Worm (Caenorhabditis elegans) whole organism, L2 larva: Measurements from ENCODE around the gene C16D2.1.

Experiments
- F13H6.1 ChIP-seq: sonication (generic microtip); optimal IDR thresholded peaks from 2 replicates; lab custom pipeline; 2016; ENCODE audit warnings: missing genetic modification characterization, missing compliant biosample characterization
- ZK546.5 ChIP-seq: sonication (generic microtip); optimal IDR thresholded peaks from 2 replicates; lab custom pipeline; 2017; ENCODE audit warnings: missing biosample characterization, missing genetic modification characterization
- alr-1 ChIP-seq: fragments of 150-350 bp; optimal IDR thresholded peaks from 2 replicates; lab custom pipeline; 2014; ENCODE audit warnings: missing biosample characterization, missing genetic modification characterization
- aly-2 ChIP-seq: fragments of 150-350 bp; optimal IDR thresholded peaks from 2 replicates; lab custom pipeline; 2014; ENCODE audit warnings: missing biosample characterization, missing genetic modification characterization
- ama-1 ChIP-seq: fragments of 150-350 bp; optimal IDR thresholded peaks from 2 replicates; lab custom pipeline; 2018; ENCODE audit warnings: inconsistent platforms
- blmp-1 ChIP-seq: sonication (generic microtip); optimal IDR thresholded peaks from 2 replicates; lab custom pipeline; 2017; ENCODE audit warnings: missing genetic modification characterization, mild to moderate bottlenecking, missing compliant biosample characterization, antibody characterized with exemption, moderate library complexity; ENCODE audit not compliant: insufficient read depth
- ceh-82 ChIP-seq: fragments of 150-350 bp; optimal IDR thresholded peaks from 2 replicates; lab custom pipeline; 2014; ENCODE audit warnings: missing biosample characterization, missing genetic modification characterization
- crh-2 ChIP-seq: sonication (generic microtip); optimal IDR thresholded peaks from 2 replicates; lab custom pipeline; 2017; ENCODE audit warnings: missing biosample characterization, missing genetic modification characterization
- dmd-4 ChIP-seq: sonication (generic microtip); optimal IDR thresholded peaks from 2 replicates; lab custom pipeline; 2017; ENCODE audit warnings: missing biosample characterization, missing genetic modification characterization
- egl-27 ChIP-seq: sonication (generic microtip); optimal IDR thresholded peaks from 3 replicates; lab custom pipeline; 2017; ENCODE audit warnings: missing biosample characterization, missing genetic modification reagents, missing genetic modification characterization
- elt-1 ChIP-seq: fragments of 150-350 bp; optimal IDR thresholded peaks from 2 replicates; lab custom pipeline; 2014; ENCODE audit warnings: missing biosample characterization, missing genetic modification characterization
- elt-3 ChIP-seq: sonication (generic microtip); optimal IDR thresholded peaks from 2 replicates; lab custom pipeline; 2017; ENCODE audit warnings: missing biosample characterization, missing genetic modification characterization
- fos-1 ChIP-seq: fragments of 150-350 bp; optimal IDR thresholded peaks from 2 replicates; lab custom pipeline; 2014; ENCODE audit warnings: missing biosample characterization, missing genetic modification characterization
- gmeb-1 ChIP-seq: fragments of 150-350 bp; optimal IDR thresholded peaks from 2 replicates; lab custom pipeline; 2014; ENCODE audit warnings: missing biosample characterization, missing genetic modification characterization
- lin-11 ChIP-seq: fragments of 150-350 bp; sonication (generic microtip); optimal IDR thresholded peaks from 2 replicates; lab custom pipeline; 2014; ENCODE audit warnings: missing biosample characterization, missing genetic modification characterization, inconsistent platforms, mixed read lengths
- lin-39 ChIP-seq: fragments of 150-350 bp; optimal IDR thresholded peaks from 2 replicates; lab custom pipeline; 2014; ENCODE audit warnings: missing biosample characterization, missing genetic modification reagents, missing genetic modification characterization
- lsy-2 ChIP-seq, 2 experiments: fragments of 150-350 bp in 1 of 2; sonication (generic microtip) in 1 of 2; optimal IDR thresholded peaks; 2 replicates each; lab custom pipeline; 2014 to 2017; ENCODE audit warnings: missing biosample characterization in 2 of 2, missing genetic modification characterization in 2 of 2
- mab-5 ChIP-seq: fragments of 150-350 bp; optimal IDR thresholded peaks from 2 replicates; lab custom pipeline; 2014; ENCODE audit warnings: missing biosample characterization, missing genetic modification characterization
- mbf-1 ChIP-seq: sonication (generic microtip); optimal IDR thresholded peaks from 2 replicates; lab custom pipeline; 2017; ENCODE audit warnings: missing biosample characterization, missing genetic modification characterization
- mdl-1 ChIP-seq, 2 experiments: fragments of 150-350 bp in 1 of 2; sonication (generic microtip) in 1 of 2; optimal IDR thresholded peaks; 2 replicates each; lab custom pipeline; 2017; ENCODE audit warnings: missing biosample characterization in 2 of 2, missing genetic modification characterization in 2 of 2
- nhr-10 ChIP-seq: sonication (generic microtip); optimal IDR thresholded peaks from 2 replicates; lab custom pipeline; 2017; ENCODE audit warnings: missing biosample characterization, missing genetic modification characterization
- nhr-11 ChIP-seq: fragments of 150-350 bp; optimal IDR thresholded peaks from 2 replicates; lab custom pipeline; 2014; ENCODE audit warnings: missing biosample characterization, missing genetic modification characterization
- nhr-129 ChIP-seq: fragments of 150-350 bp; optimal IDR thresholded peaks from 2 replicates; lab custom pipeline; 2014; ENCODE audit warnings: missing biosample characterization, missing genetic modification characterization
- nhr-21 ChIP-seq: fragments of 150-350 bp; optimal IDR thresholded peaks from 2 replicates; lab custom pipeline; 2014; ENCODE audit warnings: missing biosample characterization, missing genetic modification characterization
- nhr-23 ChIP-seq: fragments of 150-350 bp; optimal IDR thresholded peaks from 2 replicates; lab custom pipeline; 2014; ENCODE audit warnings: missing biosample characterization, missing genetic modification reagents, missing genetic modification characterization
- nhr-237 ChIP-seq: fragments of 150-350 bp; optimal IDR thresholded peaks from 2 replicates; lab custom pipeline; 2014; ENCODE audit warnings: missing biosample characterization, missing genetic modification characterization
- nhr-6 ChIP-seq: fragments of 150-350 bp; optimal IDR thresholded peaks from 2 replicates; lab custom pipeline; 2014; ENCODE audit warnings: missing biosample characterization, missing genetic modification characterization
- nhr-77 ChIP-seq: fragments of 150-350 bp; optimal IDR thresholded peaks from 2 replicates; lab custom pipeline; 2014; ENCODE audit warnings: missing biosample characterization, missing genetic modification characterization
- peb-1 ChIP-seq: fragments of 150-350 bp; optimal IDR thresholded peaks from 2 replicates; lab custom pipeline; 2014; ENCODE audit warnings: missing biosample characterization, missing genetic modification characterization
- sem-4 ChIP-seq: fragments of 150-350 bp; optimal IDR thresholded peaks from 2 replicates; lab custom pipeline; 2014; ENCODE audit warnings: missing biosample characterization, missing genetic modification reagents, missing genetic modification characterization
- skn-1 ChIP-seq: sonication (generic microtip); optimal IDR thresholded peaks from 2 replicates; lab custom pipeline; 2017; ENCODE audit warnings: missing biosample characterization, missing genetic modification characterization
- sma-3 ChIP-seq: sonication (generic microtip); optimal IDR thresholded peaks from 2 replicates; lab custom pipeline; 2016; ENCODE audit warnings: missing genetic modification reagents, missing genetic modification characterization, missing compliant biosample characterization
- sma-9 ChIP-seq, 2 experiments: fragments of 150-350 bp in 1 of 2; sonication (generic microtip) in 1 of 2; optimal IDR thresholded peaks; 2 replicates each; lab custom pipeline; 2014 to 2016; ENCODE audit warnings: missing genetic modification characterization in 2 of 2, mild to moderate bottlenecking in 1 of 2, missing biosample characterization in 1 of 2, missing compliant biosample characterization in 1 of 2, missing genetic modification reagents in 1 of 2, moderate library complexity in 1 of 2
- snpc-4 ChIP-seq: fragments of 150-350 bp; optimal IDR thresholded peaks from 2 replicates; lab custom pipeline; 2014; ENCODE audit warnings: missing biosample characterization, missing genetic modification characterization
- unc-39 ChIP-seq: fragments of 150-350 bp; optimal IDR thresholded peaks from 2 replicates; lab custom pipeline; 2014; ENCODE audit warnings: missing biosample characterization, missing genetic modification characterization
- unc-55 ChIP-seq: fragments of 150-350 bp; sonication (generic microtip); optimal IDR thresholded peaks from 3 replicates; lab custom pipeline; 2014; ENCODE audit warnings: missing biosample characterization, missing genetic modification reagents, missing genetic modification characterization
- unc-62 ChIP-seq: fragments of 150-350 bp; optimal IDR thresholded peaks from 2 replicates; lab custom pipeline; 2014; ENCODE audit warnings: missing biosample characterization, missing genetic modification reagents, missing genetic modification characterization
- zag-1 ChIP-seq: fragments of 150-350 bp; optimal IDR thresholded peaks from 2 replicates; lab custom pipeline; 2014; ENCODE audit warnings: missing biosample characterization, missing genetic modification characterization
- ztf-11 ChIP-seq: sonication (generic microtip); optimal IDR thresholded peaks from 2 replicates; lab custom pipeline; 2017; ENCODE audit warnings: missing biosample characterization, missing genetic modification characterization

Gene C16D2.1

DNA sequence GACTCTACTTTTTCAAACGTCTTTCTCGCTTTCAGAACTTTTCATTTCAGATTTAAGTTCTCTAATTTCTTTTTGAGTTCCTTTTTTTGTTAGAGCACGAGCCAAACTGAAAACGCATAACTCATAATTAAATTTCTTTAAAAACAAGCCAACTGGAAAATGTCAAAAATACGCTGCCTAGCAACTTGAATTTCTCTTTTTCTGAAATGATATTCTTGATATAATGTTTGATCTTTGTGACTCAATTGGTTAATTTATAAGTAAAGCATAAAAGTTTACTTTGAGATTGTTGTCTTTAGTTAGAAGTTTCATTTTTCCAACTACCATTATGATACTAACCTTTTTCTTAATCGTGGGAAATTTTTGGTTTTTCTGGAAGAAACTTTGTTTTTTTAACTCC lies 9.6 kb downstream of the C16D2.1 start:
- TF ChIP-seq fos-1 (tag; lab: Kevin White, UChicago) (no peak), ztf-11 (tag; lab: Kevin White, UChicago) (no peak), lin-11 (tag; lab: Kevin White, UChicago) (no peak), nhr-237 (no peak), nhr-77 (tag; lab: Kevin White, UChicago) (no peak), mdl-1 (tag; optimal IDR thresholded peaks at IDR 0.05; lab: Kevin White, UChicago) (no peak), nhr-6 (tag; lab: Kevin White, UChicago) (no peak), alr-1 (no peak), nhr-21 (tag; lab: Kevin White, UChicago) (no peak), crh-2 (tag; lab: Kevin White, UChicago) (no peak), elt-3 (no peak), sem-4 (tag; lab: Kevin White, UChicago) (no peak), skn-1 (no peak), aly-2 (no peak), nhr-10 (tag; lab: Kevin White, UChicago) (no peak), unc-55 (GFP tag; lab: Kevin White, UChicago) (no peak), elt-1 (tag; lab: Kevin White, UChicago) (no peak), unc-39 (no peak)
- TF ChIP-seq, all 48 proteins: peak for 0

DNA sequence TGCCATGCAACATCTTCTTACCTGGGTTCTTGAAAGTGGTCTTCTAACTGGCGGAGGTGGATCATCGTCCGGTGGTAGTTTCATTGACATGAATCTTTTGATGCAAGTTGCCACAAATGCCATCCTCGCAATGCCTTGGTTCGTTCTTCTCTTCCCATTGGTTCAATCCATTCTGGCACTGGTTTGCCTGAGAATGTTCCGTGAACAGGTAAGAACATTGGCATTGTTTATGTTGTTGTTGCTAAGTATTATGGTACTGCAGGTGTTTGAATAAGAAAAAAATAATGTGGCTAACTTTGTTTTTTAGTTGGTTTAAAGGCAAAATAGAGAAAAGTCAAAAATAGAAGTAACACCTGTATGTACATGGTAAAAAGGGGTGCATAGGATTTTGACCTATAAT lies 12.3 kb downstream of the C16D2.1 start:
- no peak for TF ChIP-seq skn-1
- no peak for TF ChIP-seq ceh-82 (tag; lab: Kevin White, UChicago)
- no peak for TF ChIP-seq peb-1 (tag; lab: Kevin White, UChicago)
- no peak for TF ChIP-seq unc-55 (GFP tag; lab: Kevin White, UChicago)
- no peak for TF ChIP-seq mbf-1
- no peak for TF ChIP-seq F13H6.1 (tag; lab: Kevin White, UChicago)
- TF ChIP-seq nhr-23 (tag; lab: Kevin White, UChicago), result no peak
- TF ChIP-seq ztf-11 (tag; lab: Kevin White, UChicago), result no peak
- no peak for TF ChIP-seq lin-39 (tag; lab: Kevin White, UChicago)
- TF ChIP-seq sma-3 (GFP tag; lab: Kevin White, UChicago), result no peak
- no peak for TF ChIP-seq unc-62 (GFP tag; lab: Kevin White, UChicago)
- TF ChIP-seq ama-1 (lab: Kevin White, UChicago), result no peak
- no peak for TF ChIP-seq lin-11 (tag; lab: Kevin White, UChicago)
- no peak for TF ChIP-seq nhr-10 (tag; lab: Kevin White, UChicago)
- no peak for TF ChIP-seq gmeb-1 (tag; lab: Kevin White, UChicago)
- TF ChIP-seq mdl-1 (tag; optimal IDR thresholded peaks at IDR 0.05; lab: Kevin White, UChicago), result no peak
- TF ChIP-seq lsy-2 (tag; optimal IDR thresholded peaks at IDR 0.05; lab: Kevin White, UChicago), result no peak
- TF ChIP-seq aly-2, result no peak
- no peak for TF ChIP-seq blmp-1 (tag; lab: Kevin White, UChicago)

ce11 chrII:9144366-9144765 lies 12.9 kb downstream of the C16D2.1 start:
- TF ChIP-seq snpc-4 (tag; lab: Kevin White, UChicago) (no peak), sma-3 (GFP tag; lab: Kevin White, UChicago) (no peak), lsy-2 (tag; optimal IDR thresholded peaks at IDR 0.05; lab: Kevin White, UChicago) (no peak), peb-1 (tag; lab: Kevin White, UChicago) (no peak), mdl-1 (tag; optimal IDR thresholded peaks at IDR 0.05; lab: Kevin White, UChicago) (no peak), blmp-1 (tag; lab: Kevin White, UChicago) (no peak), zag-1 (tag; lab: Kevin White, UChicago) (no peak), mbf-1 (no peak), ztf-11 (tag; lab: Kevin White, UChicago) (no peak), mab-5 (no peak), nhr-11 (tag; lab: Kevin White, UChicago) (no peak), nhr-21 (tag; lab: Kevin White, UChicago) (no peak), egl-27 (tag; lab: Kevin White, UChicago) (no peak), unc-62 (GFP tag; lab: Kevin White, UChicago) (no peak), fos-1 (tag; lab: Kevin White, UChicago) (no peak), sma-9 (GFP tag; optimal IDR thresholded peaks at IDR 0.05; lab: Kevin White, UChicago) (no peak), sma-9 (tag; optimal IDR thresholded peaks at IDR 0.05; lab: Kevin White, UChicago) (no peak), ama-1 (lab: Kevin White, UChicago) (no peak)

ce11 chrII:9145961-9146360 lies 14.5 kb downstream of the C16D2.1 start, which contains the start of gene W07A12.4:
TSS of gene W07A12.4 (plus strand) at chrII:9146261.
- TF ChIP-seq sma-3 (GFP tag; lab: Kevin White, UChicago) (no peak), mbf-1 (no peak), nhr-10 (tag; lab: Kevin White, UChicago) (no peak), ZK546.5 (no peak), gmeb-1 (tag; lab: Kevin White, UChicago) (no peak), nhr-11 (tag; lab: Kevin White, UChicago) (no peak), mab-5 (no peak), nhr-129 (tag; lab: Kevin White, UChicago) (no peak), lsy-2 (tag; optimal IDR thresholded peaks at IDR 0.05; lab: Kevin White, UChicago) (no peak), dmd-4 (tag; lab: Kevin White, UChicago) (no peak), lin-39 (tag; lab: Kevin White, UChicago) (no peak), ama-1 (lab: Kevin White, UChicago) (no peak)
